Worm (Caenorhabditis elegans) whole organism, midembryonic: ENCODE data around the gene set-21.

Source experiments
- med-1 ChIP-seq: sonication (generic microtip); optimal IDR thresholded peaks from 2 replicates; lab custom pipeline; 2017; ENCODE audit warnings: missing genetic modification characterization, mild to moderate bottlenecking, missing compliant biosample characterization, antibody characterized with exemption, missing genetic modification reagents; ENCODE audit not compliant: insufficient read depth
- tab-1 ChIP-seq: fragments of 200-800 bp; sonication (Bioruptor generic); IDR thresholded peaks from 2 replicates; pipeline ENCODE4 v1.3.6; 2022; ENCODE audit warnings: missing genetic modification characterization, missing compliant biosample characterization
- ztf-23 ChIP-seq: fragments of 200-800 bp; sonication (Bioruptor generic); IDR thresholded peaks from 2 replicates; pipeline ENCODE4 v1.3.6; 2022; ENCODE audit warnings: missing genetic modification reagents, missing genetic modification characterization, missing compliant biosample characterization
- ztf-29 ChIP-seq: fragments of 200-800 bp; sonication (Bioruptor generic); IDR thresholded peaks from 2 replicates; pipeline ENCODE4 v1.3.6; 2022; ENCODE audit warnings: missing genetic modification reagents, missing genetic modification characterization, missing compliant biosample characterization

ce11 chrIV:4356879-4357278, 33.8 kb upstream of the set-21 start, which contains the start of gene W03B1.9:
- TF ChIP-seq ztf-23 (no peak), ztf-29 (no peak), med-1 (GFP tag; lab: Kevin White, UChicago) (no peak), tab-1 (no peak)
